Fruit fly (Drosophila melanogaster) whole organism, wandering third instar larva: Measurements from ENCODE around the gene CG11975.

ENCODE experiments used
- lola ChIP-seq: fragments of >200 bp; optimal IDR thresholded peaks from 2 replicates; lab custom pipeline; 2017; ENCODE audit warnings: missing biosample characterization, missing genetic modification characterization
- usp ChIP-seq: fragments of >200 bp; optimal IDR thresholded peaks from 2 replicates; lab custom pipeline; 2017; ENCODE audit warnings: missing biosample characterization, missing genetic modification characterization

DNA sequence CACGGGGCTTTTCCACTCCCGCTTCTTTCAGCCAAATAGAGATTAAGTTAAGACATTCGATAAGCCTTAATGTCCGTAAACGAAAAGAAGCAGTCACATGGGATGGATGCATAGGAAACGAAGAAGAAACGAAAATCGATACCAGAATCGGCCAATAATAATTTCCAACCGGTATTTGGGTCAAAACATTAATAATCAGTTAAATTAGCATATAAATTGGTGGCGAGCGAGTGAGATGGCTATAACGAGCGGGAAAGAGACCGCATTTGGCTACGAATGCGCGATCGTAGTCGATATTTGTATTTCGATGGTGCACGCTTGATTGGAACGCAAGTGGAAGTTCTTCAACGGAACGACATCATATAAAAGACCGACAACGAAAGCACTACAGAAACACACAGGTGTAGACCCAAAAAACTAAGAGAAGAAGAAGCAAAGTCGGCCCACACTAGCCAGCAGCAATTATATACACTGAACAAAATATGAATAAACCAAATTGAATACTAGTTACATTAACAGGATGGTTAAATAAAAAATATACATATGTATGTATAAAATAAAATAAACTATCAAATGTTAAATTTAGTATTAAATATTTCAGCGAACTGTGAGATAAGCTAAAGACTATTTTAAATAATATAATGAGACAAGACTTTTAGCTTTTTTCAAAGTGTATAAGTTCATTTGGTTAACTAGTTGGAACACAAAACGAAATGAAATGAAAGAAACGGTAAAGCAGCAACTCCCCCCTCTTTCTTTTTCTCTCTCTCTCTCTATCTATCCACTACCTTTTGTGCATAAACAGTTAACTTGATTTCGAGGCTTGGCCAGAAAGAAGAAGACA is 38.3 kb upstream of the CG11975 start:
- no peak for TF ChIP-seq usp
- TF ChIP-seq lola (GFP tag; lab: Kevin White, UChicago): no peak
